Fruit fly (Drosophila melanogaster): ENCODE measurements around the gene Drsl1.

DNA sequence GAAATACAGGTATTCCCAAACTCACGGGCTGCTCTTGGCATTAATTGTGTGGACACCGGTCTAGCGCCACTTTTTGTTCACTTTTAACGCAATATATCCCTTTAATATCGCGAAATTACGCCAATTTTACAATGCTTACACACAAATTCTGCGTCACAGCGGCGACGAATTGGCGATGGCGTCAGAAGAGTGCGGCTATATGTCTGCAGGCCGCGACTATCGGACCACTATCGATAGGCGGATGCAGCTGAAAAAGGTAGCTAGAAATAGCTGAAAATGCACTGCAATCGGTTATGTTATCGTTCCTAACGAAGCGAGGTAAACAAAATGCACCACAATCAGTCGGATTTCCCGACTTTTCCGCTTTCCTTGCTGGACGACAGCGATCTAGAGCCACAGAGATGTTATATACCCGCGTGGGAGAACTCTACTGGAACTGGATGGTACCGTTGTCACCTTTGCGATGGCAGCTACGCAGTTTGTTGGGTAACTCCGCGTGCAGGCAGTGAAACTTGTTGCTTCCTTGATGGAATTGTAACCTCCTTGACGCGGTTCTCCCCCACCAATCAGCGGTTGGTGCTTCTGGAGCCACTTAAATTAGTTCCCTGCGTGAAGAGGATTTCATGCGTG is 38.5 kb upstream of the Drsl1 start, which contains the start of the genes Ythdc1 and CG12010:
- TF ChIP-seq rn (GFP tag; IDR thresholded peaks at IDR 0.05) (no peak), CG13204 (GFP tag; optimal IDR thresholded peaks at IDR 0.05) (no peak), D1 (tag; optimal IDR thresholded peaks at IDR 0.05) (no peak), CG8301 (tag; optimal IDR thresholded peaks at IDR 0.05) (no peak), CG14655 (GFP tag; optimal IDR thresholded peaks at IDR 0.05) (no peak), CG12605 (GFP tag; IDR thresholded peaks at IDR 0.05) (peak; percentile 15; the same call in 1 of the 2 replicates), CG32121 (GFP tag; IDR thresholded peaks at IDR 0.05) (no peak), Ets98B (GFP tag; IDR thresholded peaks at IDR 0.05) (no peak), CG8159 (tag; optimal IDR thresholded peaks at IDR 0.05) (no peak), Pif1A (GFP tag; optimal IDR thresholded peaks at IDR 0.05) (no peak), Snoo (tag; optimal IDR thresholded peaks at IDR 0.05) (no peak), CG10348 (GFP tag; IDR thresholded peaks at IDR 0.05) (no peak)
